Fruit fly (Drosophila melanogaster): Measurements from ENCODE around the gene CG7024.
A peak's percentile ranks its signal among the peaks of the same experiment; 100 is the strongest.

CG7024 gene

dm6 chrX:4692963-4693362 is 12.1 kb upstream of the CG7024 start (continued):
- TF ChIP-seq Xbp1 (GFP tag; optimal IDR thresholded peaks at IDR 0.05) = peak; percentile 15
- no peak for TF ChIP-seq kni (GFP tag; optimal IDR thresholded peaks at IDR 0.05)
- no peak for TF ChIP-seq CG9437 (GFP tag; optimal IDR thresholded peaks at IDR 0.05)
- TF ChIP-seq gt (GFP tag; IDR thresholded peaks at IDR 0.05) = no peak
- no peak for TF ChIP-seq zfh1 (GFP tag; IDR thresholded peaks at IDR 0.05)
- TF ChIP-seq CrebB (tag; optimal IDR thresholded peaks at IDR 0.05) = no peak
- peak; percentile 6 for TF ChIP-seq CG2678 (tag; optimal IDR thresholded peaks at IDR 0.05)
- TF ChIP-seq CG32767 (GFP tag; IDR thresholded peaks at IDR 0.05) = no peak
- peak; percentile 32 for TF ChIP-seq lab (GFP tag; optimal IDR thresholded peaks at IDR 0.05)
- TF ChIP-seq CG16779 (GFP tag; IDR thresholded peaks at IDR 0.05) = no peak
- no peak for TF ChIP-seq Neu2 (GFP tag; optimal IDR thresholded peaks at IDR 0.05; ENCODE audit: borderline replicate concordance)
- no peak for TF ChIP-seq CG17361 (GFP tag; IDR thresholded peaks at IDR 0.05)
- TF ChIP-seq mam (GFP tag; optimal IDR thresholded peaks at IDR 0.05) = peak; percentile 10
- no peak for TF ChIP-seq ssp (GFP tag; IDR thresholded peaks at IDR 0.05)
- TF ChIP-seq Oli (tag; optimal IDR thresholded peaks at IDR 0.05) = no peak
- no peak for TF ChIP-seq fd102C (GFP tag; optimal IDR thresholded peaks at IDR 0.05)
- TF ChIP-seq Bteb2 (GFP tag; optimal IDR thresholded peaks at IDR 0.05) = no peak
- no peak for TF ChIP-seq grn (GFP tag; optimal IDR thresholded peaks at IDR 0.05)
- TF ChIP-seq dysf (GFP tag; IDR thresholded peaks at IDR 0.05) = peak; percentile 38; the same call in 1 of the 3 replicates
- TF ChIP-seq gfzf (GFP tag; optimal IDR thresholded peaks at IDR 0.05) = no peak
- no peak for TF ChIP-seq Ada2b (GFP tag; IDR thresholded peaks at IDR 0.05)
- no peak for TF ChIP-seq CG8924 (tag; optimal IDR thresholded peaks at IDR 0.05)
- no peak for TF ChIP-seq CG10959 (GFP tag; IDR thresholded peaks at IDR 0.05)
- TF ChIP-seq ato (GFP tag; IDR thresholded peaks at IDR 0.05; ENCODE audit: partially characterized antibody) = no peak
- TF ChIP-seq CG12769 (tag; optimal IDR thresholded peaks at IDR 0.05) = peak; percentile 21
- no peak for TF ChIP-seq jumu (GFP tag; optimal IDR thresholded peaks at IDR 0.05)
- TF ChIP-seq CG7786 (GFP tag; optimal IDR thresholded peaks at IDR 0.05) = no peak
- no peak for TF ChIP-seq salm (tag; optimal IDR thresholded peaks at IDR 0.05)
- TF ChIP-seq CG17385 (GFP tag; optimal IDR thresholded peaks at IDR 0.05) = no peak
- TF ChIP-seq nerfin-1 (tag; optimal IDR thresholded peaks at IDR 0.05) = no peak
- TF ChIP-seq pho (GFP tag; optimal IDR thresholded peaks at IDR 0.05) = no peak
- peak; percentile 28 for TF ChIP-seq gem (tag; optimal IDR thresholded peaks at IDR 0.05)
- no peak for TF ChIP-seq CHES-1-like (GFP tag; optimal IDR thresholded peaks at IDR 0.05)
- TF ChIP-seq CG18599 (GFP tag; optimal IDR thresholded peaks at IDR 0.05) = peak; percentile 41
- peak; percentile 5 for TF ChIP-seq Sox102F (GFP tag; optimal IDR thresholded peaks at IDR 0.05)
- TF ChIP-seq vvl (GFP tag; IDR thresholded peaks at IDR 0.05) = peak; percentile 22; the same call in 1 of the 2 replicates
- peak; percentile 64 for TF ChIP-seq Med (GFP tag)
- TF ChIP-seq CG13296 (GFP tag; optimal IDR thresholded peaks at IDR 0.05) = no peak
- TF ChIP-seq dimm (GFP tag; IDR thresholded peaks at IDR 0.05) = no peak
- TF ChIP-seq pita (GFP tag; optimal IDR thresholded peaks at IDR 0.05) = no peak
- no peak for TF ChIP-seq ind (GFP tag; optimal IDR thresholded peaks at IDR 0.05)
- TF ChIP-seq gcm (GFP tag; optimal IDR thresholded peaks at IDR 0.05) = no peak
- peak; percentile 5 for TF ChIP-seq CG15514 (GFP tag; optimal IDR thresholded peaks at IDR 0.05)
- peak; percentile 36 for TF ChIP-seq CG1603 (tag; optimal IDR thresholded peaks at IDR 0.05)
- no peak for TF ChIP-seq CG17359 (tag; optimal IDR thresholded peaks at IDR 0.05)
- TF ChIP-seq Meics (GFP tag; optimal IDR thresholded peaks at IDR 0.05) = no peak
- no peak for TF ChIP-seq emc (GFP tag; optimal IDR thresholded peaks at IDR 0.05)
- TF ChIP-seq grau (tag; optimal IDR thresholded peaks at IDR 0.05) = peak; percentile 12
- no peak for TF ChIP-seq CG30020 (tag; optimal IDR thresholded peaks at IDR 0.05)
- peak; percentile 38 for TF ChIP-seq row (GFP tag; IDR thresholded peaks at IDR 0.05)
- no peak for TF ChIP-seq CG7357 (GFP tag; IDR thresholded peaks at IDR 0.05)

All from whole organism, embryonic.